Worm (Caenorhabditis elegans) whole organism, L4 larva: ENCODE measurements around the gene F13H10.9.

Experiments
- ZK546.5 ChIP-seq, 2 experiments: sonication (generic microtip); optimal IDR thresholded peaks; 2 replicates each; lab custom pipeline; 2017; ENCODE audit warnings: missing biosample characterization in 2 of 2, missing genetic modification characterization in 2 of 2
- ama-1 ChIP-seq: fragments of 150-350 bp; optimal IDR thresholded peaks from 2 replicates; lab custom pipeline; 2014; ENCODE audit warnings: inconsistent platforms, mixed read lengths
- ceh-28 ChIP-seq: fragments of 150-350 bp; optimal IDR thresholded peaks from 2 replicates; lab custom pipeline; 2014; ENCODE audit warnings: missing biosample characterization, missing genetic modification reagents, missing genetic modification characterization
- ceh-44 ChIP-seq: fragments of 200-800 bp; sonication (Bioruptor generic); IDR thresholded peaks from 2 replicates; pipeline ENCODE4 v1.3.6; 2022; ENCODE audit warnings: missing genetic modification reagents, missing genetic modification characterization, missing compliant biosample characterization
- ces-1 ChIP-seq: fragments of 150-350 bp; sonication (generic microtip); optimal IDR thresholded peaks from 4 replicates; lab custom pipeline; 2014; ENCODE audit warnings: missing biosample characterization, missing genetic modification reagents, missing genetic modification characterization
- dpl-1 ChIP-seq: fragments of 150-350 bp; optimal IDR thresholded peaks from 2 replicates; lab custom pipeline; 2014; ENCODE audit warnings: missing biosample characterization, missing genetic modification reagents, missing genetic modification characterization
- dve-1 ChIP-seq: sonication (generic microtip); optimal IDR thresholded peaks from 2 replicates; lab custom pipeline; 2017; ENCODE audit warnings: antibody characterized with exemption, mild to moderate bottlenecking, missing genetic modification characterization, missing compliant biosample characterization; ENCODE audit not compliant: insufficient read depth
- egl-27 ChIP-seq: sonication (generic microtip); optimal IDR thresholded peaks from 3 replicates; lab custom pipeline; 2017; ENCODE audit warnings: missing biosample characterization, missing genetic modification reagents, missing genetic modification characterization
- fos-1 ChIP-seq: fragments of 150-350 bp; optimal IDR thresholded peaks from 2 replicates; lab custom pipeline; 2014; ENCODE audit warnings: missing biosample characterization, missing genetic modification characterization
- hlh-30 ChIP-seq: sonication (generic microtip); optimal IDR thresholded peaks from 2 replicates; lab custom pipeline; 2017; ENCODE audit warnings: antibody characterized with exemption, mild to moderate bottlenecking, missing genetic modification characterization, missing compliant biosample characterization; ENCODE audit not compliant: insufficient read depth
- hmg-1.1 ChIP-seq: fragments of 200-800 bp; sonication (Bioruptor generic); IDR thresholded peaks from 2 replicates; pipeline ENCODE4 v1.3.6; 2022; ENCODE audit warnings: missing genetic modification reagents, missing genetic modification characterization, missing compliant biosample characterization
- lin-13 ChIP-seq: fragments of 150-350 bp; optimal IDR thresholded peaks from 2 replicates; lab custom pipeline; 2014; ENCODE audit warnings: missing biosample characterization, missing genetic modification reagents, missing genetic modification characterization
- nhr-28 ChIP-seq: fragments of 150-350 bp; optimal IDR thresholded peaks from 2 replicates; lab custom pipeline; 2014; ENCODE audit warnings: missing biosample characterization, missing genetic modification characterization
- pha-4 ChIP-seq, 2 experiments: fragments of 150-350 bp in 1 of 2; fragments of 200-800 bp in 1 of 2; sonication (Bioruptor generic) in 1 of 2; IDR thresholded peaks in 1 of 2; optimal IDR thresholded peaks in 1 of 2; 2 replicates each; pipeline versions ENCODE4 v1.3.6 to Lab custom; 2014 to 2022; ENCODE audit warnings: missing genetic modification characterization in 2 of 2, missing genetic modification reagents in 2 of 2, missing biosample characterization in 1 of 2, missing compliant biosample characterization in 1 of 2

DNA sequence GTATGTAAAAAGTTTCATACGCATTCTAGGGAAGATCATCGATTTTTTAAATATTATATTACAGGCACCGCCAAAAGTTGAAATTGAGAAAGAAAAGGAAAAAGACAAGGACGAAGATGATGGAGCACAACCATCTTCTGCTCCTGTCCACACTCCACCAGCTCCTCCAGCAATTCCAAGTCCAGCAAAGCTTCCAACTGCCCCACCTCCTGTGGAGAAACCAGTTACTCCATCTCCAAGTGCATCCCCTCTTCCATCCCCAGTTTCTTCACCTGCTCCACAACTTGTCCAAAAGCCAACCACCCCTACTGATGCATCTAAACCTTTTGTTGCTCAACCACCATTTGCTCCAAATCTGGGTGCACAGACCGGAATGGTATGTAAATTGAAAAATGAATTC, 50.2 kb downstream of the F13H10.9 start:
- TF ChIP-seq hmg-1.1 (GFP tag; lab: Robert Waterston, UW) (no peak), lin-13 (GFP tag; lab: Kevin White, UChicago) (no peak), pha-4 (GFP tag; IDR thresholded peaks at IDR 0.05; lab: Robert Waterston, UW) (no peak), pha-4 (tag; optimal IDR thresholded peaks at IDR 0.05; lab: Kevin White, UChicago) (no peak), fos-1 (no peak), ceh-28 (no peak), ceh-44 (GFP tag; lab: Robert Waterston, UW) (no peak), dve-1 (tag; lab: Kevin White, UChicago) (no peak), hlh-30 (tag; lab: Kevin White, UChicago) (no peak), egl-27 (no peak), dpl-1 (GFP tag; lab: Kevin White, UChicago) (no peak), ces-1 (GFP tag; lab: Kevin White, UChicago) (no peak), nhr-28 (tag; lab: Kevin White, UChicago) (no peak), ZK546.5 (tag; optimal IDR thresholded peaks at IDR 0.05; lab: Kevin White, UChicago) (no peak), ama-1 (lab: Kevin White, UChicago) (no peak)
